Fruit fly (Drosophila melanogaster) Kc167 (cell line): ENCODE data around the gene Nna1.

Source experiments
- Myc ChIP-seq: fragments of >200 bp; optimal IDR thresholded peaks from 2 replicates; lab custom pipeline; 2017; ENCODE audit warnings: missing external identifiers
- Sin3A ChIP-seq: fragments of >200 bp; optimal IDR thresholded peaks from 2 replicates; lab custom pipeline; 2018; ENCODE audit warnings: missing external identifiers
- h ChIP-seq: fragments of >200 bp; optimal IDR thresholded peaks from 3 replicates; lab custom pipeline; 2018; ENCODE audit warnings: missing external identifiers
- insv ChIP-seq: fragments of >200 bp; optimal IDR thresholded peaks from 3 replicates; lab custom pipeline; 2018; ENCODE audit warnings: missing external identifiers
- psq ChIP-seq: fragments of >200 bp; optimal IDR thresholded peaks from 2 replicates; lab custom pipeline; 2017; ENCODE audit warnings: missing external identifiers
- ttk ChIP-seq: sonication (Bioruptor generic); optimal IDR thresholded peaks from 2 replicates; lab custom pipeline; 2017; ENCODE audit warnings: missing external identifiers

DNA sequence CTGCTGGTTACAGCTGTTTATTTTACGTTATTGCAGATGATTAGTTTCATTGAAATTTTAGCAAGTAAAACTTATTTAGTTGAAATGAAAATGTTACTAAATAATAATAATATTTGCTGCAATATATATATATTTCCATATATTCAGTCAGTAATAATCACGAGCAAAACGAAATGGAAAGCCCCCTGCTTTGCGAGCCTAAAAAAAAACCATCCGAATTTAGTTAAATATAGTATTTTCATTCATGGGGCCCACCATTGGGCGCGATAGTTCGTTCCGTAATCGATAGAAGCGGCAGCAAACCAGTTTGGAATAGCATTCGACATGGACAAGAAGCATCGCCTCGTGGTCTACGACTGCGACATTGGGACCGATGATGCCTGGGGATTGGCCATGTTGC is 9.4 kb upstream of the Nna1 start, which contains the start of gene CG11158:
- TF ChIP-seq Myc (no peak), psq (lab: Kevin White, UChicago) (no peak), h (no peak), ttk (lab: Kevin White, UChicago) (no peak), insv (lab: Kevin White, UChicago) (no peak), Sin3A (lab: Kevin White, UChicago) (no peak)
